Worm (Caenorhabditis elegans): ENCODE measurements around the gene F14H8.8.

DNA sequence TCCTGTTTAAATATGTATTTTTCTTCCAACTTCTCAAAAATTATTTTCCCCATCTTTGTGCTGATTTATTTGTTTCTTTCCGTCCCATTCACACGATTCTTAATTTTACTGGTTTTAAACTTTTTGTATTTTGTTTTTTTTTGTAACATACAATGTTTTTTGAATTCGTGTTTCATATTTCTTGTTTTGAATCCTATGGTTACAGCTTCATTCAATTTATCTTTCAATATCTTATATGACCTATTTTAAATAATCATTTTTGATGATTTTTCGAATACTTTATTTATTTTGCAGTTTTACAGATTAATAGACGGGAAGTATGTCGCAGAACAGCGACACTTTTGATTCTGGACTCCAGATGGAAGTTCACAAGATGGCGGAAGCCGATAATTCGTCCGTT, 24.5 kb upstream of the F14H8.8 start, which contains the start of gene hrde-2:
- TF ChIP-seq lin-39 (tag; optimal IDR thresholded peaks at IDR 0.05) (no peak), nhr-6 (tag; optimal IDR thresholded peaks at IDR 0.05) (no peak), mdl-1 (tag; optimal IDR thresholded peaks at IDR 0.05) (no peak), nhr-12 (tag; optimal IDR thresholded peaks at IDR 0.05) (no peak), unc-39 (tag; optimal IDR thresholded peaks at IDR 0.05) (no peak), fos-1 (tag; optimal IDR thresholded peaks at IDR 0.05) (no peak), F13H6.1 (tag; optimal IDR thresholded peaks at IDR 0.05) (no peak), Y55F3AM.14 (GFP tag; optimal IDR thresholded peaks at IDR 0.05) (no peak)

Data from whole organism, L2 larva.